Worm (Caenorhabditis elegans): Measurements from ENCODE around the gene C49F5.13.

C49F5.13 gene

DNA sequence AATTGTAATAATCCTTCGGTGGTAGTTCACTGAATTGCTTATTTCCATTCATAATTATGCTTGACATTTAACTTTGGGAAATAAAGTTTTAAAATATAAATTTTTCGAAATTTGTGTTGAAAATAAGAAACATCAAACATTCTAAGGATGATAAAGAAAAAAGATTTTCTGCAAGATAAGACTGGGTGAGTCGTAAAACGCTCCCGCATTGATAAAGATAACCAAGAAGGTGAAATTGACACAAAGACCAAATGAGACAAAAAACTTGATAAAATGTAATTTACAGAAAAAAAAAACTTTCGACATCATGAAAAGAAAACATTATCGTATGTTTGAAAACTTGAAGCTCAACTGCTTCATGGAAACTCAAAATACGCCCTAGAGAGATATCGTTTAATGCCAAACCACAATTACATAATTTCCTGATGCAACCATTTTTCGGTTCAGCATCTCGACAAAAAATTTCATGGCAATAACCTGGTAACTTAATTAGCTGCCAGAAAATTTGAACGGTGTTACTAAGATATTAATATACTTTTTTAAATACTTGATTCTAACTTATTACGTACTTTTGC lies 6.9 kb downstream of the C49F5.13 start:
- TF ChIP-seq ceh-22 (tag; optimal IDR thresholded peaks at IDR 0.05), result no peak
- peak; percentile 84 for TF ChIP-seq elt-2 (tag; optimal IDR thresholded peaks at IDR 0.05)

DNA sequence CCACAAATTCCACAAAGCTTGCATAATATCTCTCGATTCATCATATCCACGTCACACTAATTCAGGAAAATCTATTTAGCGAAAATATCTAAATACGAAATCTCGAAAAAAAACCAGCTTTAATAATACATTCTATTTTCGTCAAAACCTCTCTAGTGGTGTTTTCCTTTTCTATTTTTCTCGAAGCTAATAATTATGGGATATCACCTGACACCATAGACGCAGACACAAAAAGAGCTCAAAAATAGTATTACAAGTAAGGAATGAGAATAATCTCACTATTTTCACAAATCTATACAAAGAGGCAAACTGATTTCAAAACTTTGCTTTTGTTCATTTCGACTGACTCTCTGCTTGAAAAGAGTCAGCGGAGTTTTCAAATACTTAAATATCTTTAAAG lies 7.9 kb downstream of the C49F5.13 start:
- no peak for TF ChIP-seq tbx-7 (tag; optimal IDR thresholded peaks at IDR 0.05)
- TF ChIP-seq dmd-4 (tag; optimal IDR thresholded peaks at IDR 0.05; ENCODE audit: borderline replicate concordance), result no peak
- TF ChIP-seq C38D4.7 (GFP tag; optimal IDR thresholded peaks at IDR 0.05), result no peak
- TF ChIP-seq unc-3 (GFP tag; conservative IDR thresholded peaks at IDR 0.05), result no peak
- no peak for TF ChIP-seq unc-3 (tag; optimal IDR thresholded peaks at IDR 0.05)
- no peak for TF ChIP-seq rnt-1 (tag; optimal IDR thresholded peaks at IDR 0.05)
- no peak for TF ChIP-seq hlh-8 (tag; optimal IDR thresholded peaks at IDR 0.05)
- no peak for TF ChIP-seq ahr-1 (tag; optimal IDR thresholded peaks at IDR 0.05)
- no peak for TF ChIP-seq nfya-1 (tag; optimal IDR thresholded peaks at IDR 0.05)
- TF ChIP-seq gmeb-2 (tag; optimal IDR thresholded peaks at IDR 0.05), result no peak

DNA sequence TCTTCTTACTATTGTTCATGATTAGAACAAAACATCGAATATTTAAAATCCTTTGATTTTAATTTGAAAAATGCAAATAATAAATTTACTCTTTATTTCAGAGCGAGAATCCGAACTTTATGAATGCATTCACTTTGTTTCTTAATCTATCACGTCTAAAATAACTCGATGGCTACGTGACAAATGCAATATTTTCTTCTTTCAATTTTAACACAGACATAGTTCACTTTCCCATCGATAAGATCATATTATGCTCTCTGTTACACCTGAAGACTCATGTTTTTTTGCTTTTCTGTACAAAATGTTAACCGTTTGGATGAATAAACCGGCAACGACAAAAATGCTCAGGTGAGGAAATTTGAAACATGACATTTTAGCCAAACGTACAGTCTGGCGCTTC lies 8.4 kb downstream of the C49F5.13 start:
- no peak for TF ChIP-seq ztf-16 (tag; optimal IDR thresholded peaks at IDR 0.05)
- TF ChIP-seq sox-2 (GFP tag; IDR thresholded peaks at IDR 0.05), result no peak
- TF ChIP-seq pax-1 (tag; optimal IDR thresholded peaks at IDR 0.05), result no peak
- TF ChIP-seq sdc-2 (tag; optimal IDR thresholded peaks at IDR 0.05), result no peak
- no peak for TF ChIP-seq ceh-9 (tag; optimal IDR thresholded peaks at IDR 0.05)
- no peak for TF ChIP-seq ceh-14 (tag; optimal IDR thresholded peaks at IDR 0.05)
- TF ChIP-seq ref-2 (tag; optimal IDR thresholded peaks at IDR 0.05), result no peak
- no peak for TF ChIP-seq pqm-1 (tag; optimal IDR thresholded peaks at IDR 0.05)
- TF ChIP-seq npax-4 (tag; optimal IDR thresholded peaks at IDR 0.05), result no peak
- TF ChIP-seq ceh-22 (tag; optimal IDR thresholded peaks at IDR 0.05), result no peak

DNA sequence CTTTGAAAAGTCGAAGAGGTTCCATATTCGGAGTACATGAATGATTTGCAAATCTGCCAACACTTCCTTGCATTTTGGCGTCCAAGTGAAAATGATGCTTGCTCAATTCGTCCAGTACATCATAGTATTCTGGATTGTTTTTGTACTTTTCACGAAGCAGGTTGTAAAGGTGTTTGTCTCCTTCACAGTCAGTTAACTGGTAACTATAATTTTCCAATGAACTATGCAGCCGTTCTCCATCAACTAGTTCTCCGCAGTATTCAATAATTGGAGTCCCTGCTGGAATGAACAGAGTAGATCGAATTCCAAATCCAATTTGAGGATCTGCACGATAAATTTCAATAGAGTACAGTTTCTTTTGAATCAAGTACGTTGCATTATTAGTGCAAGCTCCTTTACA lies 10.1 kb downstream of the C49F5.13 start:
- no peak for TF ChIP-seq dmd-4 (tag; optimal IDR thresholded peaks at IDR 0.05; ENCODE audit: borderline replicate concordance)

DNA sequence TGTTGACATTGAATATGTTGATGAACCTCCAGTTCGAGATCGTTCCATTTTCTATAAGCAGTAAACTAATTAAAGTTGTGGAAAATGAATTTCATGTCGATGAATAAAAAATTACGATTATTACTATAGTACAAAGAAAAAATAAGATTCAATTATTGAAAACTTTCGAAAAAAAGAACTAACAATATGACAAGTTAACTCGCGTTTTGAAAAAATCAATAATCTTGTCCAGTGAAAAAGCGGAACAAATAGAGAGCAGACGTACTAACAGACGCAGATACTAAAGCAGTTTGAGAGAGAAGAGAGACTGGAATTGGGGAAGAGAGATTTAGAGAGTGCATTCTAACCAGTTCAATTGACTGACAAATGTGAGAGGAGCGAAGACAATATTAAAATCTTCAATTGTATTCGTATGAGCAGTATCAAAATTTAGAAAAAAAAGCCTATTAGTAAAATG lies 13.5 kb downstream of the C49F5.13 start, which contains the start of gene set-6:
set-6 (minus strand) TSS at position 51 of the 457 bp plus-strand sequence.
- TF ChIP-seq ceh-24 (tag; optimal IDR thresholded peaks at IDR 0.05) (no peak), ceh-48 (tag; optimal IDR thresholded peaks at IDR 0.05) (peak; percentile 84), nfya-1 (tag; optimal IDR thresholded peaks at IDR 0.05) (peak; percentile 8)

DNA sequence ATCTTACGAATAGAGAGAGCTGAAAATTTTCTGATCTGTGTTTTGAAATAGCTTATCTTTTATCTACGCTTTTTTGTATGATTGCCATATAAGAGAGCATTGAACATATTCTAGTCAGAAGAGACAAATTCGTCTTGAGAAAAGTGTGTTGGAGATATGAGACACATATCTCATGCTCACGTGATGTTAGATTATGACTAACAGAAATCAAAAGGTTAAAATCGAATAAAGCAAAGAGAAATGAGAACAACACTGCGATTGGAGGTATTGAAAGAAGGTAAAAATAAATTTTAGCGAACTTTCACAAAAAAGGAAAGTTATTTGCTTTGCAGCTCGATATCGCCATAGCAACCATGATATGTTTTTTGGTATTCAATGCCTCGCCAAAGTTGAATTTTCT lies 20.9 kb downstream of the C49F5.13 start, which contains the start of gene nhr-167:
nhr-167 (minus strand) TSS at position 21 of the 400 bp plus-strand sequence.
- no peak for TF ChIP-seq pag-3 (tag; optimal IDR thresholded peaks at IDR 0.05; ENCODE audit: borderline replicate concordance)
- TF ChIP-seq gmeb-2 (tag; optimal IDR thresholded peaks at IDR 0.05), result no peak
- TF ChIP-seq K02D7.2 (tag; optimal IDR thresholded peaks at IDR 0.05), result no peak
- no peak for TF ChIP-seq C38D4.7 (GFP tag; optimal IDR thresholded peaks at IDR 0.05)
- no peak for TF ChIP-seq hlh-13 (GFP tag; optimal IDR thresholded peaks at IDR 0.05)
- TF ChIP-seq unc-55 (GFP tag; optimal IDR thresholded peaks at IDR 0.05), result no peak
- no peak for TF ChIP-seq tbx-2 (tag; optimal IDR thresholded peaks at IDR 0.05)
- no peak for TF ChIP-seq unc-86 (tag; optimal IDR thresholded peaks at IDR 0.05)
- no peak for TF ChIP-seq ceh-31 (tag; optimal IDR thresholded peaks at IDR 0.05)

DNA sequence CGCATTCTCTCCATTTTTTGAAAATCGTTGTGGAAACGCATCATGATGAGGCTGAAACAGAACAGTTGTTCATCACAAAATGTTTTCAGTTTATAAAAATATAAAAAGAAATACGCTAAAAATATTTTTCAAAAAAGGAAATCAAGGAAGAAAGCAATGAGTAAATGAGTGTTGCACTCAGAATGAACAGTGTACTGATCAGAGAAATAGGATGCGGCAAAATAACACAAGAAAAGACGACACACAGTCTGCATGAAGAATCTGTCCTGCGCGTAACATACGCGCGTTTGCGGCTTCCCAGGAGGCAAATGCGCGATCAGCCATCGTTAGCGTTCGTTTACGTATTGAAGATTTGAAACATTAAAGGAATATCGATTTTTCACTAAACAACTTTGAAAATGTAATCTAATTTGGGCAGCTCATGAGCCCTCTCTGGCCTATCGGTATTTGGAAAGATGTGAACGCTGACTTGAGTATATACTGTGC lies 22.4 kb downstream of the C49F5.13 start, which contains the start of gene C49F5.3:
C49F5.3 (minus strand) TSS at position 51 of the 486 bp plus-strand sequence.
- TF ChIP-seq eyg-1 (tag; optimal IDR thresholded peaks at IDR 0.05) (no peak), unc-86 (tag; optimal IDR thresholded peaks at IDR 0.05) (no peak), che-1 (tag; optimal IDR thresholded peaks at IDR 0.05) (no peak), ceh-48 (tag; optimal IDR thresholded peaks at IDR 0.05) (no peak), fkh-10 (GFP tag; optimal IDR thresholded peaks at IDR 0.05) (no peak), unc-55 (GFP tag; optimal IDR thresholded peaks at IDR 0.05) (no peak), T23F11.4 (GFP tag; optimal IDR thresholded peaks at IDR 0.05) (no peak), ceh-18 (tag; optimal IDR thresholded peaks at IDR 0.05) (no peak), sox-2 (GFP tag; IDR thresholded peaks at IDR 0.05) (no peak)

All from whole organism, late embryonic.